ENCODE assay signal across 3 fruit fly cellular contexts in the genomic region with DNA sequence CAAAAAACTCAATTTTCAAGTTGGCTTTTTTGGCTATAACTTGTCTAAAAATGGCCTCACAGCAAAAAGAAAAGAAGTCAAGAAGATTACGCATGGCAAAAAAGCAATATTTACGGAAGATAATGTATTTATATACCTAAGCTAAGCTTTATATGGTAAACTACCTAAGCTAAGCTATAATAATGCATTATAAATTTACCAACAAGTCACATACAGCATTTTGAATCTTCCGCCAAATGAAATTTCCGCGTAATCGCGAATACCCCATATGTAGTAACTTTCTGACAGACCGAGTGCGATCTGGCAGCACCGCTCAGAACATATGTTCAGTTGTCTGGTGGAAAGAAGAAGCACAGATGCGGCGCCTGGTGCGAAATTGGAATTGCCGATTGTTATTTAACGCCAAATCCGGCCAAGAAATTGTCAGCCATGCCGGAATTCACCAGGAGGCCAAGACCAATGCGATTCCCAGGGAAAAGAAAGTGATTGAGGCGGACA.
A peak's percentile ranks its signal among the peaks of the same experiment; 100 is the strongest.
TF ChIP-seq lines count a peak whose summit lies in the region.

sicily (plus strand) TSS at position 51 of the 498 bp plus-strand sequence.

- TF ChIP-seq CTCF in whole organism, embryonic (GFP tag; optimal IDR thresholded peaks at IDR 0.05; lab: Kevin White, UChicago): no peak

TF ChIP-seq in whole organism, adult, 20 proteins besides CTCF, POLR2A, EP300 and RAD21:
- TF ChIP-seq bab1 (GFP tag; optimal IDR thresholded peaks at IDR 0.05; lab: Kevin White, UChicago) (peak; percentile 71), Hr96 (GFP tag; optimal IDR thresholded peaks at IDR 0.05; lab: Kevin White, UChicago) (no peak)

TF ChIP-seq in whole organism, embryonic, 481 proteins besides CTCF, POLR2A, EP300 and RAD21 (continues in another document):
- no peak for TF ChIP-seq ap (GFP tag; IDR thresholded peaks at IDR 0.05; lab: Robert Waterston, UW)
- no peak for TF ChIP-seq Dad (GFP tag; optimal IDR thresholded peaks at IDR 0.05; lab: Kevin White, UChicago)
- TF ChIP-seq CG9932 (GFP tag; IDR thresholded peaks at IDR 0.05; lab: Robert Waterston, UW): 0 out of 2 replicates have a peak, but pooled peaks have one; percentile 23
- TF ChIP-seq gfzf (GFP tag; optimal IDR thresholded peaks at IDR 0.05; lab: Kevin White, UChicago): peak; percentile 30
- TF ChIP-seq Lhr (GFP tag; optimal IDR thresholded peaks at IDR 0.05; lab: Kevin White, UChicago): no peak
- TF ChIP-seq CG16813 (GFP tag; IDR thresholded peaks at IDR 0.05; lab: Robert Waterston, UW; ENCODE audit: partially characterized antibody): peak; percentile 37; the same call in 1 of the 3 replicates
- no peak for TF ChIP-seq CG4360 (GFP tag; IDR thresholded peaks at IDR 0.05; lab: Robert Waterston, UW)
- no peak for TF ChIP-seq jumu (GFP tag; optimal IDR thresholded peaks at IDR 0.05; lab: Kevin White, UChicago)
- no peak for TF ChIP-seq cato (GFP tag; optimal IDR thresholded peaks at IDR 0.05; lab: Kevin White, UChicago; ENCODE audit: borderline replicate concordance)
- no peak for TF ChIP-seq Lim3 (GFP tag; IDR thresholded peaks at IDR 0.05; lab: Robert Waterston, UW)
- no peak for TF ChIP-seq wdn (GFP tag; IDR thresholded peaks at IDR 0.05; lab: Robert Waterston, UW)
- no peak for TF ChIP-seq sqz (GFP tag; optimal IDR thresholded peaks at IDR 0.05; lab: Kevin White, UChicago)
- no peak for TF ChIP-seq lilli (GFP tag; optimal IDR thresholded peaks at IDR 0.05; lab: Kevin White, UChicago)
- no peak for TF ChIP-seq CG31388 (GFP tag; optimal IDR thresholded peaks at IDR 0.05; lab: Kevin White, UChicago)
- TF ChIP-seq D19A (tag; optimal IDR thresholded peaks at IDR 0.05; lab: Kevin White, UChicago): no peak
- TF ChIP-seq CG15514 (GFP tag; optimal IDR thresholded peaks at IDR 0.05; lab: Kevin White, UChicago): peak; percentile 62
- 0 out of 4 replicates have a peak, but pooled peaks have one; percentile 23 for TF ChIP-seq Dll (GFP tag; IDR thresholded peaks at IDR 0.05; lab: Robert Waterston, UW; ENCODE audit: partially characterized antibody)
- TF ChIP-seq CG13775 (GFP tag; optimal IDR thresholded peaks at IDR 0.05; lab: Kevin White, UChicago): no peak
- TF ChIP-seq CG13424 (tag; optimal IDR thresholded peaks at IDR 0.05; lab: Kevin White, UChicago): no peak
- no peak for TF ChIP-seq org-1 (GFP tag; optimal IDR thresholded peaks at IDR 0.05; lab: Kevin White, UChicago)
- TF ChIP-seq CG2116 (GFP tag; optimal IDR thresholded peaks at IDR 0.05; lab: Kevin White, UChicago): peak; percentile 46
- TF ChIP-seq Dp (GFP tag; optimal IDR thresholded peaks at IDR 0.05; lab: Kevin White, UChicago): peak; percentile 85
- TF ChIP-seq Ets97D (GFP tag; optimal IDR thresholded peaks at IDR 0.05; lab: Kevin White, UChicago): peak; percentile 46
- TF ChIP-seq CG4820 (GFP tag; optimal IDR thresholded peaks at IDR 0.05; lab: Kevin White, UChicago): no peak
- TF ChIP-seq CG10267 (tag; optimal IDR thresholded peaks at IDR 0.05; lab: Kevin White, UChicago): peak; percentile 33
- TF ChIP-seq CG2712 (tag; optimal IDR thresholded peaks at IDR 0.05; lab: Kevin White, UChicago): no peak
- no peak for TF ChIP-seq CG17829 (tag; optimal IDR thresholded peaks at IDR 0.05; lab: Kevin White, UChicago)
- no peak for TF ChIP-seq eve (GFP tag; optimal IDR thresholded peaks at IDR 0.05; lab: Kevin White, UChicago)
- no peak for TF ChIP-seq Abd-B (GFP tag; optimal IDR thresholded peaks at IDR 0.05; lab: Kevin White, UChicago)
- TF ChIP-seq Oli (tag; optimal IDR thresholded peaks at IDR 0.05; lab: Kevin White, UChicago): no peak
- TF ChIP-seq Dbx (GFP tag; IDR thresholded peaks at IDR 0.05; lab: Robert Waterston, UW): no peak
- TF ChIP-seq stwl (tag; optimal IDR thresholded peaks at IDR 0.05; lab: Kevin White, UChicago): peak; percentile 39
- TF ChIP-seq sc (optimal IDR thresholded peaks at IDR 0.05; lab: Kevin White, UChicago): no peak
- no peak for TF ChIP-seq sc (GFP tag; optimal IDR thresholded peaks at IDR 0.05; lab: Kevin White, UChicago)
- TF ChIP-seq CG17186 (GFP tag; optimal IDR thresholded peaks at IDR 0.05; lab: Kevin White, UChicago): peak; percentile 28
- no peak for TF ChIP-seq CG12769 (tag; optimal IDR thresholded peaks at IDR 0.05; lab: Kevin White, UChicago)
- TF ChIP-seq run (tag; optimal IDR thresholded peaks at IDR 0.05; lab: Kevin White, UChicago): no peak
- TF ChIP-seq danr (GFP tag; IDR thresholded peaks at IDR 0.05; lab: Robert Waterston, UW): no peak
- TF ChIP-seq MESR4 (GFP tag; optimal IDR thresholded peaks at IDR 0.05; lab: Kevin White, UChicago): peak; percentile 63
- TF ChIP-seq emc (GFP tag; optimal IDR thresholded peaks at IDR 0.05; lab: Kevin White, UChicago): no peak
- no peak for TF ChIP-seq CG8281 (tag; optimal IDR thresholded peaks at IDR 0.05; lab: Kevin White, UChicago)
- TF ChIP-seq bsh (GFP tag; optimal IDR thresholded peaks at IDR 0.05; lab: Kevin White, UChicago): no peak

TF ChIP-seq in whole organism, prepupa, 60 proteins besides CTCF, POLR2A, EP300 and RAD21:
- TF ChIP-seq svp (GFP tag; lab: Kevin White, UChicago): no peak
- TF ChIP-seq CG11902 (GFP tag; optimal IDR thresholded peaks at IDR 0.05; lab: Kevin White, UChicago): no peak
- TF ChIP-seq CG1621 (tag; optimal IDR thresholded peaks at IDR 0.05; lab: Kevin White, UChicago): peak; percentile 86
- no peak for TF ChIP-seq CG3032 (tag; optimal IDR thresholded peaks at IDR 0.05; lab: Kevin White, UChicago)
- TF ChIP-seq esn (GFP tag; optimal IDR thresholded peaks at IDR 0.05; lab: Kevin White, UChicago): no peak
- no peak for TF ChIP-seq Met (GFP tag; optimal IDR thresholded peaks at IDR 0.05; lab: Kevin White, UChicago)
- no peak for TF ChIP-seq Lpt (GFP tag; optimal IDR thresholded peaks at IDR 0.05; lab: Kevin White, UChicago)
- no peak for TF ChIP-seq Sox14 (GFP tag; optimal IDR thresholded peaks at IDR 0.05; lab: Kevin White, UChicago)
- no peak for TF ChIP-seq Eip93F (GFP tag; optimal IDR thresholded peaks at IDR 0.05; lab: Kevin White, UChicago)
- TF ChIP-seq achi (GFP tag; optimal IDR thresholded peaks at IDR 0.05; lab: Kevin White, UChicago): peak; percentile 96
TF ChIP-seq in whole organism, prepupa: peak in this region for 2.
